Worm (Caenorhabditis elegans): Measurements from ENCODE around the gene R02E4.3.

R02E4.3 gene

ce11 chrX:4072501-4072900 lies 29.4 kb downstream of the R02E4.3 start:
- TF ChIP-seq him-1 (tag; optimal IDR thresholded peaks at IDR 0.05): no peak
- no peak for TF ChIP-seq dao-5 (tag; optimal IDR thresholded peaks at IDR 0.05)
- TF ChIP-seq W03F9.2 (tag; optimal IDR thresholded peaks at IDR 0.05): no peak

- TF ChIP-seq dao-5 (tag; optimal IDR thresholded peaks at IDR 0.05) (no peak), him-1 (tag; optimal IDR thresholded peaks at IDR 0.05) (no peak), W03F9.2 (tag; optimal IDR thresholded peaks at IDR 0.05) (no peak)
Measured at ce11 chrX:4068180-4068579, 33.7 kb downstream of the R02E4.3 start.

- no peak for TF ChIP-seq W03F9.2 (tag; optimal IDR thresholded peaks at IDR 0.05)
Measured at ce11 chrX:4061968-4062367, 40.0 kb downstream of the R02E4.3 start.
